Worm (Caenorhabditis elegans) whole organism, L3 larva: Measurements from ENCODE around the gene cwn-1.
A peak's percentile ranks its signal among the peaks of the same experiment; 100 is the strongest.

Experiments used
- R02D3.7 ChIP-seq: fragments of 150-350 bp; optimal IDR thresholded peaks from 2 replicates; lab custom pipeline; 2014; ENCODE audit warnings: missing biosample characterization, missing genetic modification characterization
- ZK546.5 ChIP-seq: sonication (generic microtip); optimal IDR thresholded peaks from 2 replicates; lab custom pipeline; 2017; ENCODE audit warnings: missing biosample characterization, missing genetic modification characterization
- ceh-16 ChIP-seq: sonication (generic microtip); optimal IDR thresholded peaks from 2 replicates; lab custom pipeline; 2017; ENCODE audit warnings: missing biosample characterization, missing genetic modification characterization
- ceh-28 ChIP-seq: fragments of 150-350 bp; optimal IDR thresholded peaks from 2 replicates; lab custom pipeline; 2014; ENCODE audit warnings: missing biosample characterization, missing genetic modification reagents, missing genetic modification characterization
- ceh-9 ChIP-seq: sonication (generic microtip); optimal IDR thresholded peaks from 2 replicates; lab custom pipeline; 2018; ENCODE audit warnings: missing biosample characterization, missing genetic modification characterization
- egl-5 ChIP-seq: fragments of 150-350 bp; optimal IDR thresholded peaks from 2 replicates; lab custom pipeline; 2017; ENCODE audit warnings: missing biosample characterization, missing genetic modification reagents, missing genetic modification characterization, inconsistent platforms
- elt-2 ChIP-seq: sonication (generic microtip); optimal IDR thresholded peaks from 2 replicates; lab custom pipeline; 2016; ENCODE audit warnings: missing genetic modification reagents, mild to moderate bottlenecking, missing genetic modification characterization, missing compliant biosample characterization
- elt-3 ChIP-seq, 3 experiments: fragments of 150-350 bp in 1 of 3; sonication (generic microtip) in 2 of 3; optimal IDR thresholded peaks; 2 replicates in 2 of 3; 4 replicates in 1 of 3; lab custom pipeline; 2014 to 2017; ENCODE audit warnings: missing biosample characterization in 3 of 3, missing genetic modification characterization in 3 of 3
- eor-1 ChIP-seq, 2 experiments: fragments of 150-350 bp; optimal IDR thresholded peaks; 2 replicates each; lab custom pipeline; 2014 to 2018; ENCODE audit warnings: missing biosample characterization in 2 of 2, missing genetic modification characterization in 2 of 2
- fkh-10 ChIP-seq: sonication (generic microtip); optimal IDR thresholded peaks from 2 replicates; lab custom pipeline; 2017; ENCODE audit warnings: missing biosample characterization, missing genetic modification reagents, missing genetic modification characterization
- fkh-2 ChIP-seq: fragments of 150-350 bp; optimal IDR thresholded peaks from 2 replicates; lab custom pipeline; 2014; ENCODE audit warnings: missing biosample characterization, missing genetic modification reagents, missing genetic modification characterization
- fos-1 ChIP-seq: fragments of 150-350 bp; optimal IDR thresholded peaks from 2 replicates; lab custom pipeline; 2014; ENCODE audit warnings: missing biosample characterization, missing genetic modification characterization
- hmg-11 ChIP-seq: sonication (generic microtip); optimal IDR thresholded peaks from 2 replicates; lab custom pipeline; 2016; ENCODE audit warnings: missing genetic modification characterization, missing compliant biosample characterization
- jun-1 ChIP-seq: fragments of 150-350 bp; optimal IDR thresholded peaks from 2 replicates; lab custom pipeline; 2014; ENCODE audit warnings: missing biosample characterization, missing genetic modification reagents, missing genetic modification characterization
- lin-15B ChIP-seq: fragments of 150-350 bp; optimal IDR thresholded peaks from 2 replicates; lab custom pipeline; 2014; ENCODE audit warnings: missing biosample characterization, missing genetic modification characterization
- lsy-12 ChIP-seq: sonication (generic microtip); optimal IDR thresholded peaks from 2 replicates; lab custom pipeline; 2016; ENCODE audit warnings: mild to moderate bottlenecking, missing genetic modification characterization, missing compliant biosample characterization
- mdl-1 ChIP-seq: fragments of 150-350 bp; optimal IDR thresholded peaks from 2 replicates; lab custom pipeline; 2014; ENCODE audit warnings: missing biosample characterization, missing genetic modification characterization
- nhr-11 ChIP-seq: fragments of 150-350 bp; optimal IDR thresholded peaks from 2 replicates; lab custom pipeline; 2014; ENCODE audit warnings: missing biosample characterization, missing genetic modification characterization
- nhr-237 ChIP-seq: fragments of 150-350 bp; optimal IDR thresholded peaks from 2 replicates; lab custom pipeline; 2014; ENCODE audit warnings: missing biosample characterization, missing genetic modification characterization
- nhr-25 ChIP-seq: sonication (generic microtip); optimal IDR thresholded peaks from 2 replicates; lab custom pipeline; 2017; ENCODE audit warnings: missing biosample characterization, missing genetic modification characterization
- nhr-28 ChIP-seq: fragments of 150-350 bp; optimal IDR thresholded peaks from 2 replicates; lab custom pipeline; 2014; ENCODE audit warnings: missing biosample characterization, missing genetic modification characterization
- nhr-43 ChIP-seq: sonication (generic microtip); optimal IDR thresholded peaks from 2 replicates; lab custom pipeline; 2016; ENCODE audit warnings: mild to moderate bottlenecking, missing genetic modification characterization, missing compliant biosample characterization; ENCODE audit not compliant: poor library complexity, severe bottlenecking
- nhr-67 ChIP-seq: fragments of 150-350 bp; optimal IDR thresholded peaks from 2 replicates; lab custom pipeline; 2014; ENCODE audit warnings: missing biosample characterization, missing genetic modification characterization
- nhr-76 ChIP-seq: fragments of 150-350 bp; sonication (generic microtip); optimal IDR thresholded peaks from 5 replicates; lab custom pipeline; 2014; ENCODE audit warnings: missing biosample characterization, missing genetic modification characterization
- nhr-77 ChIP-seq: fragments of 150-350 bp; optimal IDR thresholded peaks from 2 replicates; lab custom pipeline; 2014; ENCODE audit warnings: missing biosample characterization, missing genetic modification characterization
- pqm-1 ChIP-seq: fragments of 150-350 bp; optimal IDR thresholded peaks from 2 replicates; lab custom pipeline; 2017; ENCODE audit warnings: missing biosample characterization, missing genetic modification characterization, inconsistent platforms
- sea-2 ChIP-seq: fragments of 150-350 bp; sonication (generic microtip); optimal IDR thresholded peaks from 4 replicates; lab custom pipeline; 2014; ENCODE audit warnings: missing biosample characterization, missing genetic modification reagents, missing genetic modification characterization
- skn-1 ChIP-seq: fragments of 150-350 bp; optimal IDR thresholded peaks from 2 replicates; lab custom pipeline; 2014; ENCODE audit warnings: missing biosample characterization, missing genetic modification characterization
- tbx-2 ChIP-seq: sonication (generic microtip); optimal IDR thresholded peaks from 2 replicates; lab custom pipeline; 2016; ENCODE audit warnings: mild to moderate bottlenecking, missing genetic modification characterization, missing compliant biosample characterization
- unc-39 ChIP-seq: sonication (generic microtip); optimal IDR thresholded peaks from 4 replicates; lab custom pipeline; 2017; ENCODE audit warnings: missing biosample characterization, missing genetic modification characterization
- unc-62 ChIP-seq: fragments of 150-350 bp; sonication (generic microtip); optimal IDR thresholded peaks from 4 replicates; lab custom pipeline; 2014; ENCODE audit warnings: missing biosample characterization, missing genetic modification reagents, missing genetic modification characterization
- zag-1 ChIP-seq: fragments of 150-350 bp; optimal IDR thresholded peaks from 2 replicates; lab custom pipeline; 2014; ENCODE audit warnings: missing biosample characterization, missing genetic modification characterization
- ztf-4 ChIP-seq: fragments of 150-350 bp; optimal IDR thresholded peaks from 2 replicates; lab custom pipeline; 2014; ENCODE audit warnings: missing biosample characterization, missing genetic modification characterization

cwn-1 gene

ce11 chrII:112231-112630 lies 21.2 kb downstream of the cwn-1 start:
- TF ChIP-seq ceh-9 (tag; lab: Kevin White, UChicago) (no peak), elt-3 (tag; optimal IDR thresholded peaks at IDR 0.05; lab: Kevin White, UChicago) (no peak), elt-2 (tag; lab: Kevin White, UChicago) (peak; percentile 15), R02D3.7 (tag; lab: Kevin White, UChicago) (no peak), nhr-25 (peak; percentile 22), nhr-28 (tag; lab: Kevin White, UChicago) (no peak)

ce11 chrII:111267-111666 lies 22.1 kb downstream of the cwn-1 start, which contains the start of gene C50D2.1:
Gene C50D2.1, plus strand, starts transcription at chrII:111567.
- TF ChIP-seq fos-1 (tag; lab: Kevin White, UChicago): no peak
- no peak for TF ChIP-seq R02D3.7 (tag; lab: Kevin White, UChicago)
- TF ChIP-seq unc-39 (tag; lab: Kevin White, UChicago): no peak
- TF ChIP-seq zag-1 (tag; lab: Kevin White, UChicago): no peak
- no peak for TF ChIP-seq tbx-2
- no peak for TF ChIP-seq nhr-237 (tag; lab: Kevin White, UChicago)
- no peak for TF ChIP-seq nhr-25
- TF ChIP-seq egl-5 (tag; lab: Kevin White, UChicago): no peak
- no peak for TF ChIP-seq elt-3 (tag; optimal IDR thresholded peaks at IDR 0.05; lab: Kevin White, UChicago)
- TF ChIP-seq nhr-76 (tag; lab: Kevin White, UChicago): no peak
- no peak for TF ChIP-seq skn-1 (tag; lab: Kevin White, UChicago)

DNA sequence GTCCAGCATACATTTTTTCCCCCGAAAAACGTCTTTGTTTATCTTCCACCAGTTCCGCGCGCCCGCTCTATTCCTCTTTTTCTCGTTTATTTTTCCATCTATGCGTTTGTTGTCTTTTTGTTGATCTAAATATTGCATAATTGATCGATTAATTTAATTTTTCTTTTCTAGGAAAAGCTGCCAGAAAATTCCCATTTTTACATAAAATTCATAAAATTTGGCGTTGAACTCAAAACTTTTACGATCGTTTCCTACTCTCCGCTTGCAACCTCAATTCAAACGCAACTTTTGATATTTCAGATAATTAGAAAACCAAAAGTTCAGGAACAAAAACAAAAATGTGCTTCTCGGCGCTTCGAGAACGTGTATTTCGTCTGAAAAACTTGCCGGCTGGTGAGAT lies 24.5 kb downstream of the cwn-1 start, which contains the start of gene C50D2.2:
Gene C50D2.2 (plus strand): TSS at position 301 of the 400 bp plus-strand sequence.
- no peak for TF ChIP-seq lin-15B
- no peak for TF ChIP-seq pqm-1
- no peak for TF ChIP-seq unc-62
- no peak for TF ChIP-seq tbx-2
- TF ChIP-seq eor-1 (tag; optimal IDR thresholded peaks at IDR 0.05; lab: Kevin White, UChicago): no peak
- no peak for TF ChIP-seq sea-2 (GFP tag; lab: Kevin White, UChicago)

- TF ChIP-seq nhr-43 (tag; lab: Kevin White, UChicago) (no peak), fos-1 (tag; lab: Kevin White, UChicago) (no peak), mdl-1 (no peak), skn-1 (tag; lab: Kevin White, UChicago) (no peak), ztf-4 (no peak)
Measured at ce11 chrII:107703-108102, 25.7 kb downstream of the cwn-1 start.

DNA sequence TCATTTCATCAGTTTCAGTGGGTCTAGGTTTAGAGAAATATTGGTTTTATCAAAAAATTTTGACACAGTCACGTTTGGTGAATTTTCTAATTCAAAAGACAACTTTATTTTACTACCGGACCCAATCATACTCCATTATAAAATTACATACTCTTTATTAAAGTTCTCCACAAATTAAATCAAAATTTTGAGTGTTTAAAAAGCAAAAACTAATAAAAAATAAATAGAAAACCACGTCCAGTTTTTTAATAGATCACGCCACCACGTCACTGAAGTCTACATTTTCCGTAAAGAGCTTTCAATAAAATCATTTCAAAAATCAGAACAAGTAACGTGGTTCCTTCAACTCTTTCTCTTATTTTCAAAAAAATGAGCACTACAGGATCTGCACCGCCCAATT lies 27.5 kb downstream of the cwn-1 start, which contains the start of gene txt-1:
Gene txt-1 (plus strand): TSS at position 301 of the 400 bp plus-strand sequence.
- no peak for TF ChIP-seq sea-2 (GFP tag; lab: Kevin White, UChicago)
- no peak for TF ChIP-seq unc-62
- no peak for TF ChIP-seq ztf-4
- TF ChIP-seq lin-15B: no peak
- no peak for TF ChIP-seq ZK546.5 (tag; lab: Kevin White, UChicago)
- no peak for TF ChIP-seq eor-1 (tag; optimal IDR thresholded peaks at IDR 0.05; lab: Kevin White, UChicago)
- TF ChIP-seq fkh-10 (GFP tag; lab: Kevin White, UChicago): no peak
- TF ChIP-seq ceh-28 (tag; lab: Kevin White, UChicago): no peak
- no peak for TF ChIP-seq ceh-16 (tag; lab: Kevin White, UChicago)
- no peak for TF ChIP-seq hmg-11
- TF ChIP-seq nhr-237 (tag; lab: Kevin White, UChicago): no peak
- no peak for TF ChIP-seq nhr-77 (tag; lab: Kevin White, UChicago)
- no peak for TF ChIP-seq fos-1 (tag; lab: Kevin White, UChicago)
- no peak for TF ChIP-seq pqm-1
- no peak for TF ChIP-seq nhr-67 (tag; lab: Kevin White, UChicago)

- TF ChIP-seq elt-3 (tag; optimal IDR thresholded peaks at IDR 0.05; lab: Kevin White, UChicago) (no peak), jun-1 (tag; lab: Kevin White, UChicago) (no peak), R02D3.7 (tag; lab: Kevin White, UChicago) (no peak), ceh-16 (tag; lab: Kevin White, UChicago) (no peak), unc-39 (tag; lab: Kevin White, UChicago) (no peak), sea-2 (GFP tag; lab: Kevin White, UChicago) (no peak), nhr-11 (tag; lab: Kevin White, UChicago) (no peak), fkh-2 (tag; lab: Kevin White, UChicago) (no peak), lsy-12 (tag; lab: Kevin White, UChicago) (no peak), fos-1 (tag; lab: Kevin White, UChicago) (no peak), nhr-25 (no peak), nhr-76 (tag; lab: Kevin White, UChicago) (no peak)
Measured at ce11 chrII:105327-105882, 28.0 kb downstream of the cwn-1 start.
